Worm (Caenorhabditis elegans): ENCODE measurements around the gene Y97E10AR.2.

Gene Y97E10AR.2

DNA sequence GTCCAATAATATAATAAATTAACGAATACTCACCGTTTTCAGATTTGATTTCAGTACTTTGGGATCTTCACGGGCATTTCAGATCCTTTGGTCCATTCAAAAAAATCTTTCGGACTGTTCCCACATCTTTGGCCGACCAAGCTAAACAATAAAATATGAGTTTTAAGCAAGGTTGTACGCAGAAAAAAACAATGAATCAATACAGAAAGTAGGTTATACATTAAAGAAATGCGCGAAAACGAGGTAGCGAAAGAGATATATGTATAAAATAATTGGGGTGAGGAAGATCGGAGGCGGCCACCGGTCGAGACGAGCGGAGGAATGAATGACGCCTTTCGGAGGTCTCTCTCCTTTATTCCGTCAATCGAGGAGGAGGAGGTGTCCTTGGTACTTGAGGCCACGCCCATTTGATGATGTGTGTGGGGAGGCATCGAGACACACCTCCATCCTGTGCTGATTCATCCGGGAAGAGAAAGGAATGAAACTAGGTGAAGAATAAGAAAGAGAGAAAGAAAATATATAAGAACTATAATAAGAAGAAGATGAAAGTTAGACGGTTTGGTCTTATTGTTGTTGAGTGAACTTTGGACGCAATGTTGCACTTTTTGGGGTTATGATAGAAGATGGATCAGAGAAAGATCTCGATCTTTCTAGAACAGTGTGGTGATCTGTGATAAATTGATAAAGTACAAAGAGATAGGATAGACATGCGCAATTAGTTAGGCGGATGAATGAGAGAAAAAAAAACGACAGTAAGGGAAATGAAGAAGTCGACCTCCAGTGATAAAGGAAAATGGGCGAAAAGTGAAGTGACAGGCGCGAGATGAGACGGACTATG is 44.5 kb downstream of the Y97E10AR.2 start:
- TF ChIP-seq sem-4 (tag; optimal IDR thresholded peaks at IDR 0.05), result peak; percentile 1
- peak; percentile 43 for TF ChIP-seq nhr-25 (tag; optimal IDR thresholded peaks at IDR 0.05)
- no peak for TF ChIP-seq R02D3.7 (tag; optimal IDR thresholded peaks at IDR 0.05)
- TF ChIP-seq mab-5 (tag; optimal IDR thresholded peaks at IDR 0.05), result no peak
- peak; percentile 83 for TF ChIP-seq blmp-1 (tag; optimal IDR thresholded peaks at IDR 0.05; ENCODE audit: insufficient read depth)
- TF ChIP-seq nhr-12 (tag; optimal IDR thresholded peaks at IDR 0.05), result no peak
- peak; percentile 55 for TF ChIP-seq fos-1 (tag; optimal IDR thresholded peaks at IDR 0.05)
- no peak for TF ChIP-seq ZK546.5 (tag; optimal IDR thresholded peaks at IDR 0.05)
- no peak for TF ChIP-seq nhr-129 (tag; optimal IDR thresholded peaks at IDR 0.05)
- TF ChIP-seq nhr-77 (tag; optimal IDR thresholded peaks at IDR 0.05), result no peak
- no peak for TF ChIP-seq lin-11 (tag; optimal IDR thresholded peaks at IDR 0.05)
- TF ChIP-seq lsy-2 (tag; optimal IDR thresholded peaks at IDR 0.05), result no peak
- TF ChIP-seq nhr-21 (tag; optimal IDR thresholded peaks at IDR 0.05), result peak; percentile 93
- TF ChIP-seq lin-39 (tag; optimal IDR thresholded peaks at IDR 0.05), result no peak
- no peak for TF ChIP-seq snpc-4 (tag; optimal IDR thresholded peaks at IDR 0.05)
- no peak for TF ChIP-seq unc-55 (GFP tag; optimal IDR thresholded peaks at IDR 0.05)
- peak; percentile 79 for TF ChIP-seq sma-9 (GFP tag; optimal IDR thresholded peaks at IDR 0.05)
- TF ChIP-seq sma-9 (tag; optimal IDR thresholded peaks at IDR 0.05), result no peak
- TF ChIP-seq zag-1 (tag; optimal IDR thresholded peaks at IDR 0.05), result no peak
- TF ChIP-seq crh-2 (tag; optimal IDR thresholded peaks at IDR 0.05), result no peak
- TF ChIP-seq ama-1 (optimal IDR thresholded peaks at IDR 0.05), result peak; percentile 94
- peak; percentile 33 for TF ChIP-seq egl-27 (tag; optimal IDR thresholded peaks at IDR 0.05)
- peak; percentile 89 for TF ChIP-seq sma-3 (GFP tag; optimal IDR thresholded peaks at IDR 0.05)
- TF ChIP-seq ceh-16 (tag; optimal IDR thresholded peaks at IDR 0.05), result peak; percentile 64
- no peak for TF ChIP-seq Y55F3AM.14 (GFP tag; optimal IDR thresholded peaks at IDR 0.05)
- TF ChIP-seq ceh-82 (tag; optimal IDR thresholded peaks at IDR 0.05), result no peak

DNA sequence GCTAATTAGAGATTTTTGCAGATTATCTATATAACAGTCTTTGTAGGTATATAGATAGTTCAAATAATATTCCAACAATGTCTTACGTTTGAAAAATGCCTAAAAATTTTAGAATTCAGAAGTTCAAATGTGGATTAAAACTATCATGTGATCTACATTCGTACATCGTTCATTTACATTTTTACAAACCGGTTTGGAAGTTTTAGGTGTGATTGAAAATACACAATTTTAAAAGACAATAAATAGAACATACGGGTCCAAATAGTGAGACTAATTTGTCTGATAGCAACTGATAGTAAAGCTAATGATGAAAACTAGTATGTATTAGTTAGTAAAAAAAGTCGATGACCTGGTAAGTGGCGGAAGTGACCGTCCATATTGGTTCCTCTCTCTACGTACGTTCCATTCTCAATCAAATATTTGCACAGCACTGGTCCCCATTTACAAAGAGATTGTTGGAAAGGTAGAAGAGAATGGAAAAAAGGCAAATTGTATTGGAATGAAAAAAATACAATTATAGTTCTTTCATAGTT is 45.4 kb downstream of the Y97E10AR.2 start:
- TF ChIP-seq mbf-1 (tag; optimal IDR thresholded peaks at IDR 0.05) (no peak), unc-39 (tag; optimal IDR thresholded peaks at IDR 0.05) (no peak), dmd-4 (tag; optimal IDR thresholded peaks at IDR 0.05) (no peak), unc-62 (GFP tag; optimal IDR thresholded peaks at IDR 0.05) (no peak), nhr-21 (tag; optimal IDR thresholded peaks at IDR 0.05) (no peak), lin-13 (GFP tag; optimal IDR thresholded peaks at IDR 0.05) (no peak), nhr-23 (tag; optimal IDR thresholded peaks at IDR 0.05) (no peak), blmp-1 (tag; optimal IDR thresholded peaks at IDR 0.05; ENCODE audit: insufficient read depth) (no peak), peb-1 (tag; optimal IDR thresholded peaks at IDR 0.05) (no peak), R02D3.7 (tag; optimal IDR thresholded peaks at IDR 0.05) (no peak), ztf-11 (tag; optimal IDR thresholded peaks at IDR 0.05) (no peak), sem-4 (tag; optimal IDR thresholded peaks at IDR 0.05) (no peak), ceh-82 (tag; optimal IDR thresholded peaks at IDR 0.05) (no peak), gmeb-1 (tag; optimal IDR thresholded peaks at IDR 0.05) (no peak), ztf-4 (tag; optimal IDR thresholded peaks at IDR 0.05) (no peak), nhr-237 (tag; optimal IDR thresholded peaks at IDR 0.05) (no peak), nhr-11 (tag; optimal IDR thresholded peaks at IDR 0.05) (no peak), elt-3 (tag; optimal IDR thresholded peaks at IDR 0.05) (no peak)

DNA sequence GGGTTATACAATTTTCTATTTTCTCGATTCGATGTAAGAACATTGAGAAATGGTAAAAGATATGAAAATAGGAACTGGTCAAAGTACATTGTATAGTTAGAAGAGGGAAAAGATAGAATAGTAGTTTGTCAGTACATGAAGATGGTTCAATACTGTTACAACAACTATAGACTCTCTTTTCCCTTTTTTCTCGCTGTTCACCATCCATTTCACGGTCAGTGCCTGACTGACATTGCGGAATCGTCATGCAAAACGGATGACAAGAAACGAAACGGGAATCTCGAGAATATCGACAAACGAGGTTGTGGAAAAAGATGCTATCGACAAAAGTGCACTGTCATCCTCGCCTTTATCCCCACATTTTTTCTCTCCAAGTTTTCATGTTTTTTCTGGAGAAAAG is 47.7 kb downstream of the Y97E10AR.2 start:
- no peak for TF ChIP-seq mab-5 (tag; optimal IDR thresholded peaks at IDR 0.05)
- TF ChIP-seq aly-2 (tag; optimal IDR thresholded peaks at IDR 0.05), result no peak
- no peak for TF ChIP-seq ztf-11 (tag; optimal IDR thresholded peaks at IDR 0.05)
- TF ChIP-seq unc-62 (GFP tag; optimal IDR thresholded peaks at IDR 0.05), result no peak
- no peak for TF ChIP-seq F13H6.1 (tag; optimal IDR thresholded peaks at IDR 0.05)
- no peak for TF ChIP-seq mdl-1 (tag; optimal IDR thresholded peaks at IDR 0.05)
- no peak for TF ChIP-seq unc-55 (GFP tag; optimal IDR thresholded peaks at IDR 0.05)
- TF ChIP-seq egl-27 (tag; optimal IDR thresholded peaks at IDR 0.05), result no peak
- no peak for TF ChIP-seq lsy-2 (tag; optimal IDR thresholded peaks at IDR 0.05)
- TF ChIP-seq fos-1 (tag; optimal IDR thresholded peaks at IDR 0.05), result no peak
- TF ChIP-seq lin-39 (tag; optimal IDR thresholded peaks at IDR 0.05), result no peak
- peak; percentile 11 for TF ChIP-seq nhr-21 (tag; optimal IDR thresholded peaks at IDR 0.05)
- TF ChIP-seq unc-39 (tag; optimal IDR thresholded peaks at IDR 0.05), result no peak
- TF ChIP-seq zag-1 (tag; optimal IDR thresholded peaks at IDR 0.05), result no peak
- TF ChIP-seq nhr-129 (tag; optimal IDR thresholded peaks at IDR 0.05), result peak; percentile 38
- TF ChIP-seq nhr-12 (tag; optimal IDR thresholded peaks at IDR 0.05), result no peak
- TF ChIP-seq ztf-4 (tag; optimal IDR thresholded peaks at IDR 0.05), result no peak
- no peak for TF ChIP-seq ceh-16 (tag; optimal IDR thresholded peaks at IDR 0.05)
- no peak for TF ChIP-seq nhr-11 (tag; optimal IDR thresholded peaks at IDR 0.05)
- TF ChIP-seq peb-1 (tag; optimal IDR thresholded peaks at IDR 0.05), result no peak
- TF ChIP-seq mbf-1 (tag; optimal IDR thresholded peaks at IDR 0.05), result no peak
- TF ChIP-seq nhr-25 (tag; optimal IDR thresholded peaks at IDR 0.05), result no peak
- TF ChIP-seq sma-9 (GFP tag; optimal IDR thresholded peaks at IDR 0.05), result peak; percentile 44
- TF ChIP-seq sma-9 (tag; optimal IDR thresholded peaks at IDR 0.05), result no peak
- peak; percentile 56 for TF ChIP-seq blmp-1 (tag; optimal IDR thresholded peaks at IDR 0.05; ENCODE audit: insufficient read depth)
- no peak for TF ChIP-seq nhr-77 (tag; optimal IDR thresholded peaks at IDR 0.05)
- peak; percentile 9 for TF ChIP-seq elt-1 (tag; optimal IDR thresholded peaks at IDR 0.05)
- no peak for TF ChIP-seq sma-3 (GFP tag; optimal IDR thresholded peaks at IDR 0.05)
- TF ChIP-seq Y55F3AM.14 (GFP tag; optimal IDR thresholded peaks at IDR 0.05), result no peak
- TF ChIP-seq C34F6.9 (tag; optimal IDR thresholded peaks at IDR 0.05), result no peak
- TF ChIP-seq ama-1 (optimal IDR thresholded peaks at IDR 0.05), result no peak
